ENCODE assay signal across 2 fruit fly cellular contexts in the genomic region with DNA sequence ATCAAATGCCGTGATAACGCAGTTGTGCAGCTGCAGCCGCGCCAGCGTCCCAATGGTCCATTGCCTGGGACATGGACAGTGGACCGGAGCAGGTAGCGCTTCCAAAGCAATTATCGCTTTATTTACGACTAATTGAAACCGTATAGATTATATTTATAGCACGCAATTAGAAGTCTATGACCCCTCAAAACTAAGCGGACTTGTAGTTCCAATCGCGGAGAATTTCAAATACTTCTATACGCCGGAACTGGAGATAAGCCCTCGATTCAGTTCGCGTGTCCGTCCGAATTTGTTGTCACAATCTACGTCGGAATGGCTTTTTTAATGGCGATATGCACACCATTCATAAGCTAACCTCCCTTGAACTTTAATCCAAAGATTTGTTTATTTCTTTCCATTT.
TF ChIP-seq lines count a peak whose summit lies in the region.

No protein-coding gene starts in this region.

- TF ChIP-seq CTCF in whole organism, embryonic (GFP tag; optimal IDR thresholded peaks at IDR 0.05; lab: Kevin White, UChicago): no peak

TF ChIP-seq in whole organism, adult, 20 proteins besides CTCF, POLR2A, EP300 and RAD21:
- no peak for TF ChIP-seq Crg-1 (GFP tag; optimal IDR thresholded peaks at IDR 0.05; lab: Kevin White, UChicago)
- no peak for TF ChIP-seq kay (GFP tag; lab: Kevin White, UChicago; ENCODE audit: borderline replicate concordance)
- peak; percentile 15 for TF ChIP-seq CG14711 (tag; optimal IDR thresholded peaks at IDR 0.05; lab: Kevin White, UChicago)
- TF ChIP-seq CG7045 (GFP tag; optimal IDR thresholded peaks at IDR 0.05; lab: Kevin White, UChicago): peak; percentile 20
- no peak for TF ChIP-seq tj (GFP tag; optimal IDR thresholded peaks at IDR 0.05; lab: Kevin White, UChicago)
- TF ChIP-seq toe (GFP tag; optimal IDR thresholded peaks at IDR 0.05; lab: Kevin White, UChicago): no peak
- peak; percentile 36 for TF ChIP-seq CG7101 (tag; optimal IDR thresholded peaks at IDR 0.05; lab: Kevin White, UChicago)
- no peak for TF ChIP-seq Hr96 (GFP tag; optimal IDR thresholded peaks at IDR 0.05; lab: Kevin White, UChicago)
- no peak for TF ChIP-seq ovo (GFP tag; optimal IDR thresholded peaks at IDR 0.05; lab: Kevin White, UChicago)
- no peak for TF ChIP-seq CG11617 (GFP tag; optimal IDR thresholded peaks at IDR 0.05; lab: Kevin White, UChicago)
- no peak for TF ChIP-seq Clk (GFP tag; optimal IDR thresholded peaks at IDR 0.05; lab: Kevin White, UChicago)

TF ChIP-seq in whole organism, embryonic, 481 proteins besides CTCF, POLR2A, EP300 and RAD21:
- TF ChIP-seq Vsx1 (GFP tag; optimal IDR thresholded peaks at IDR 0.05; lab: Kevin White, UChicago) (no peak), CG6254 (GFP tag; optimal IDR thresholded peaks at IDR 0.05; lab: Kevin White, UChicago) (no peak), sug (tag; optimal IDR thresholded peaks at IDR 0.05; lab: Kevin White, UChicago) (peak; percentile 54), nerfin-2 (GFP tag; IDR thresholded peaks at IDR 0.05; lab: Robert Waterston, UW; ENCODE audit: partially characterized antibody) (no peak), CG8478 (optimal IDR thresholded peaks at IDR 0.05; lab: Kevin White, UChicago) (no peak), Eip74EF (GFP tag; optimal IDR thresholded peaks at IDR 0.05; lab: Kevin White, UChicago) (peak in 1 of 2 experiments; percentile 7), gt (GFP tag; IDR thresholded peaks at IDR 0.05; lab: Robert Waterston, UW) (no peak), Hsf (GFP tag; optimal IDR thresholded peaks at IDR 0.05; lab: Kevin White, UChicago) (no peak), lmd (GFP tag; IDR thresholded peaks at IDR 0.05; lab: Robert Waterston, UW) (no peak), CG7839 (tag; optimal IDR thresholded peaks at IDR 0.05; lab: Kevin White, UChicago) (no peak), CG6654 (GFP tag; optimal IDR thresholded peaks at IDR 0.05; lab: Kevin White, UChicago) (no peak), unpg (GFP tag; optimal IDR thresholded peaks at IDR 0.05; lab: Kevin White, UChicago) (no peak), CG34376 (GFP tag; optimal IDR thresholded peaks at IDR 0.05; lab: Kevin White, UChicago) (peak; percentile 72), CG10543 (GFP tag; optimal IDR thresholded peaks at IDR 0.05; lab: Kevin White, UChicago) (peak; percentile 36), al (GFP tag; IDR thresholded peaks at IDR 0.05; lab: Robert Waterston, UW) (no peak), CG11695 (GFP tag; IDR thresholded peaks at IDR 0.05; lab: Robert Waterston, UW) (0 out of 3 replicates have a peak, but pooled peaks have one; percentile 14), Fer1 (GFP tag; optimal IDR thresholded peaks at IDR 0.05; lab: Kevin White, UChicago) (no peak), chinmo (GFP tag; IDR thresholded peaks at IDR 0.05; lab: Robert Waterston, UW; ENCODE audit: partially characterized antibody) (no peak), Hr78 (GFP tag; optimal IDR thresholded peaks at IDR 0.05; lab: Kevin White, UChicago) (peak in 1 of 2 experiments; percentile 37), Jarid2 (GFP tag; optimal IDR thresholded peaks at IDR 0.05; lab: Kevin White, UChicago) (no peak), sens (GFP tag; lab: Kevin White, UChicago) (peak; percentile 26), Hmr (GFP tag; optimal IDR thresholded peaks at IDR 0.05; lab: Kevin White, UChicago) (no peak), grau (tag; optimal IDR thresholded peaks at IDR 0.05; lab: Kevin White, UChicago) (no peak)
